Worm (Caenorhabditis elegans) whole organism, young adult: ENCODE results near the gene mppb-1.
A peak's percentile ranks its signal among the peaks of the same experiment; 100 is the strongest.

Experiments
- F33H1.4 ChIP-seq: fragments of 200-800 bp; sonication (Bioruptor generic); IDR thresholded peaks from 2 replicates; pipeline ENCODE4 v1.3.6; 2022; ENCODE audit warnings: missing genetic modification reagents, missing genetic modification characterization, missing compliant biosample characterization
- F49E8.2 ChIP-seq: sonication (generic microtip); optimal IDR thresholded peaks from 3 replicates; lab custom pipeline; 2017; ENCODE audit warnings: missing genetic modification characterization, mild to moderate bottlenecking, missing compliant biosample characterization, antibody characterized with exemption, moderate library complexity; ENCODE audit not compliant: insufficient read depth
- K11D2.4 ChIP-seq: fragments of 200-800 bp; sonication (Bioruptor generic); IDR thresholded peaks from 2 replicates; pipeline ENCODE4 v1.3.6; 2022; ENCODE audit warnings: missing genetic modification reagents, missing genetic modification characterization, missing compliant biosample characterization
- T26A5.8 ChIP-seq: sonication (generic microtip); optimal IDR thresholded peaks from 2 replicates; lab custom pipeline; 2016; ENCODE audit warnings: missing genetic modification characterization, missing compliant biosample characterization
- Y53F4B.3 ChIP-seq: fragments of 200-800 bp; sonication (Bioruptor generic); IDR thresholded peaks from 2 replicates; pipeline ENCODE4 v1.3.6; 2022; ENCODE audit warnings: missing genetic modification reagents, missing genetic modification characterization, missing compliant biosample characterization
- Y79H2A.3 ChIP-seq: fragments of 200-800 bp; sonication (Bioruptor generic); conservative IDR thresholded peaks from 2 replicates; pipeline ENCODE4 v1.3.6; 2022; ENCODE audit warnings: missing genetic modification reagents, missing genetic modification characterization, missing compliant biosample characterization
- ZK185.1 ChIP-seq: sonication (generic microtip); optimal IDR thresholded peaks from 2 replicates; lab custom pipeline; 2016; ENCODE audit warnings: mild to moderate bottlenecking, missing genetic modification characterization, missing compliant biosample characterization; ENCODE audit not compliant: poor library complexity, severe bottlenecking
- aptf-3 ChIP-seq: fragments of 200-800 bp; sonication (Bioruptor generic); IDR thresholded peaks from 2 replicates; pipeline ENCODE4 v1.3.6; 2022; ENCODE audit warnings: missing genetic modification characterization, missing compliant biosample characterization
- attf-5 ChIP-seq: fragments of 200-800 bp; sonication (Bioruptor generic); optimal IDR thresholded peaks from 2 replicates; lab custom pipeline; 2018; ENCODE audit warnings: mild to moderate bottlenecking, missing genetic modification characterization, missing compliant biosample characterization
- attf-6 ChIP-seq: fragments of 200-800 bp; sonication (Bioruptor generic); IDR thresholded peaks from 2 replicates; pipeline ENCODE4 v1.3.6; 2022; ENCODE audit warnings: missing genetic modification reagents, missing genetic modification characterization, missing compliant biosample characterization
- cebp-2 ChIP-seq: fragments of 200-800 bp; sonication (Bioruptor generic); IDR thresholded peaks from 2 replicates; pipeline ENCODE4 v1.3.6; 2022; ENCODE audit warnings: missing genetic modification characterization, missing compliant biosample characterization
- ceh-27 ChIP-seq: fragments of 200-800 bp; sonication (Bioruptor generic); optimal IDR thresholded peaks from 2 replicates; lab custom pipeline; 2018; ENCODE audit warnings: mild to moderate bottlenecking, missing genetic modification characterization, moderate library complexity, missing compliant biosample characterization
- dpl-1 ChIP-seq: fragments of 150-350 bp; optimal IDR thresholded peaks from 2 replicates; lab custom pipeline; 2014; ENCODE audit warnings: missing biosample characterization, missing genetic modification reagents, missing genetic modification characterization
- egrh-3 ChIP-seq: fragments of 200-800 bp; sonication (Bioruptor generic); IDR thresholded peaks from 2 replicates; pipeline ENCODE4 v1.3.6; 2022; ENCODE audit warnings: missing genetic modification reagents, missing genetic modification characterization, missing compliant biosample characterization
- ets-4 ChIP-seq: fragments of 200-800 bp; sonication (Bioruptor generic); optimal IDR thresholded peaks from 2 replicates; lab custom pipeline; 2018; ENCODE audit warnings: mild to moderate bottlenecking, missing genetic modification characterization, missing compliant biosample characterization
- fkh-3 ChIP-seq: sonication (generic microtip); optimal IDR thresholded peaks from 2 replicates; lab custom pipeline; 2016; ENCODE audit warnings: mild to moderate bottlenecking, missing genetic modification characterization, missing compliant biosample characterization
- hlh-12 ChIP-seq: sonication (generic microtip); optimal IDR thresholded peaks from 2 replicates; lab custom pipeline; 2016; ENCODE audit warnings: missing genetic modification characterization, missing compliant biosample characterization
- lag-1 ChIP-seq: fragments of 200-800 bp; sonication (Bioruptor generic); IDR thresholded peaks from 2 replicates; pipeline ENCODE4 v1.3.6; 2022; ENCODE audit warnings: missing genetic modification reagents, missing genetic modification characterization, missing compliant biosample characterization
- let-526 ChIP-seq: fragments of 200-800 bp; sonication (Bioruptor generic); IDR thresholded peaks from 2 replicates; pipeline ENCODE4 v1.3.6; 2022; ENCODE audit warnings: missing genetic modification reagents, missing genetic modification characterization, missing compliant biosample characterization
- let-607 ChIP-seq, 2 experiments: fragments of 200-800 bp in 1 of 2; sonication (Bioruptor generic) in 1 of 2; sonication (generic microtip) in 1 of 2; optimal IDR thresholded peaks; 2 replicates each; lab custom pipeline; 2016 to 2018; ENCODE audit warnings: mild to moderate bottlenecking in 2 of 2, missing compliant biosample characterization in 2 of 2, missing genetic modification characterization in 2 of 2, moderate library complexity in 2 of 2, missing genotype in 1 of 2
- lir-1 ChIP-seq: fragments of 200-800 bp; sonication (Bioruptor generic); conservative IDR thresholded peaks from 2 replicates; pipeline ENCODE4 v1.3.6; 2022; ENCODE audit warnings: missing genetic modification reagents, missing genetic modification characterization, missing compliant biosample characterization
- lsy-27 ChIP-seq: sonication (generic microtip); optimal IDR thresholded peaks from 2 replicates; lab custom pipeline; 2017; ENCODE audit warnings: missing genetic modification characterization, mild to moderate bottlenecking, missing compliant biosample characterization, antibody characterized with exemption, missing genotype, borderline replicate concordance; ENCODE audit not compliant: insufficient read depth
- madf-3 ChIP-seq: fragments of 200-800 bp; sonication (Bioruptor generic); IDR thresholded peaks from 2 replicates; pipeline ENCODE4 v1.3.6; 2022; ENCODE audit warnings: missing genetic modification reagents, missing genetic modification characterization, missing compliant biosample characterization
- madf-8 ChIP-seq: fragments of 200-800 bp; sonication (Bioruptor generic); conservative IDR thresholded peaks from 2 replicates; pipeline ENCODE4 v1.3.6; 2022; ENCODE audit warnings: missing genetic modification reagents, missing genetic modification characterization, missing compliant biosample characterization
- mes-4 ChIP-seq: sonication (generic microtip); optimal IDR thresholded peaks from 2 replicates; lab custom pipeline; 2016; ENCODE audit warnings: missing genotype, missing genetic modification characterization, missing compliant biosample characterization
- nfya-2 ChIP-seq: fragments of 200-800 bp; sonication (Bioruptor generic); IDR thresholded peaks from 2 replicates; pipeline ENCODE4 v1.3.6; 2022; ENCODE audit warnings: missing genetic modification reagents, missing genetic modification characterization, missing compliant biosample characterization
- nhr-120 ChIP-seq: fragments of 200-800 bp; sonication (Bioruptor generic); IDR thresholded peaks from 2 replicates; pipeline ENCODE4 v1.3.6; 2022; ENCODE audit warnings: missing genetic modification characterization, missing compliant biosample characterization
- nhr-27 ChIP-seq: fragments of 200-800 bp; sonication (Bioruptor generic); optimal IDR thresholded peaks from 2 replicates; lab custom pipeline; 2018; ENCODE audit warnings: mild to moderate bottlenecking, missing genetic modification characterization, moderate library complexity, missing compliant biosample characterization
- nhr-80 ChIP-seq: sonication (generic microtip); optimal IDR thresholded peaks from 2 replicates; lab custom pipeline; 2016; ENCODE audit warnings: missing genetic modification characterization, missing compliant biosample characterization
- nhr-90 ChIP-seq: sonication (generic microtip); optimal IDR thresholded peaks from 2 replicates; lab custom pipeline; 2016; ENCODE audit warnings: missing genotype, mild to moderate bottlenecking, missing genetic modification characterization, missing compliant biosample characterization
- pha-4 ChIP-seq: fragments of 150-350 bp; sonication (generic microtip); optimal IDR thresholded peaks from 2 replicates; lab custom pipeline; 2014; ENCODE audit warnings: missing biosample characterization, missing genetic modification reagents, missing genetic modification characterization
- sdz-38 ChIP-seq: sonication (generic microtip); optimal IDR thresholded peaks from 2 replicates; lab custom pipeline; 2016; ENCODE audit warnings: missing genotype, missing genetic modification characterization, missing compliant biosample characterization
- sptf-2 ChIP-seq: fragments of 200-800 bp; sonication (Bioruptor generic); optimal IDR thresholded peaks from 2 replicates; lab custom pipeline; 2018; ENCODE audit warnings: mild to moderate bottlenecking, missing genetic modification characterization, missing compliant biosample characterization
- xnd-1 ChIP-seq: sonication (generic microtip); optimal IDR thresholded peaks from 2 replicates; lab custom pipeline; 2016; ENCODE audit warnings: missing genotype, missing genetic modification reagents, missing genetic modification characterization, missing compliant biosample characterization
- ztf-22 ChIP-seq: fragments of 200-800 bp; sonication (Bioruptor generic); optimal IDR thresholded peaks from 2 replicates; lab custom pipeline; 2018; ENCODE audit warnings: mild to moderate bottlenecking, missing genetic modification characterization, moderate library complexity, missing compliant biosample characterization
- ztf-26 ChIP-seq: sonication (generic microtip); optimal IDR thresholded peaks from 2 replicates; lab custom pipeline; 2017; ENCODE audit warnings: missing genetic modification characterization, missing compliant biosample characterization

mppb-1 gene

ce11 chrIV:9112019-9112418 lies 37.5 kb downstream of the mppb-1 start:
- peak; percentile 85 for TF ChIP-seq nhr-80 (tag; lab: Kevin White, UChicago)
- no peak for TF ChIP-seq aptf-3 (GFP tag; lab: Robert Waterston, UW)
- TF ChIP-seq ets-4 = peak; percentile 46

- no peak for TF ChIP-seq nhr-120 (GFP tag; lab: Robert Waterston, UW)
Observed at ce11 chrIV:9114078-9114477, 39.6 kb downstream of the mppb-1 start.

ce11 chrIV:9116452-9116851 lies 42.0 kb downstream of the mppb-1 start:
- TF ChIP-seq ceh-27 (GFP tag; lab: Kevin White, UChicago) (no peak), nhr-80 (tag; lab: Kevin White, UChicago) (peak; percentile 71)
- TF ChIP-seq, all 124 proteins: peak for 1

- TF ChIP-seq sdz-38 = no peak
- TF ChIP-seq madf-8 = no peak
- TF ChIP-seq nfya-2 (GFP tag; lab: Robert Waterston, UW) = no peak
- TF ChIP-seq ztf-26 (tag; lab: Kevin White, UChicago) = no peak
- TF ChIP-seq F49E8.2 = no peak
- TF ChIP-seq cebp-2 (GFP tag; lab: Robert Waterston, UW) = no peak
- TF ChIP-seq lsy-27 = no peak
- no peak for TF ChIP-seq lag-1 (GFP tag; lab: Robert Waterston, UW)
- TF ChIP-seq F33H1.4 (GFP tag; lab: Robert Waterston, UW) = no peak
- no peak for TF ChIP-seq ztf-22 (GFP tag; lab: Kevin White, UChicago)
- TF ChIP-seq nhr-27 (tag; lab: Kevin White, UChicago) = no peak
- no peak for TF ChIP-seq attf-6 (GFP tag; lab: Robert Waterston, UW)
- TF ChIP-seq nhr-90 (tag; lab: Kevin White, UChicago) = no peak
- TF ChIP-seq lir-1 (GFP tag; lab: Robert Waterston, UW) = no peak
- no peak for TF ChIP-seq T26A5.8 (tag; lab: Kevin White, UChicago)
- TF ChIP-seq Y79H2A.3 (GFP tag; lab: Robert Waterston, UW) = no peak
- no peak for TF ChIP-seq ZK185.1 (tag; lab: Kevin White, UChicago)
- no peak for TF ChIP-seq sptf-2
Observed at ce11 chrIV:9117700-9118099, 43.2 kb downstream of the mppb-1 start.

ce11 chrIV:9118348-9118747 lies 43.9 kb downstream of the mppb-1 start:
- TF ChIP-seq cebp-2 (GFP tag; lab: Robert Waterston, UW) = 0 out of 2 replicates have a peak, but pooled peaks have one; percentile 69
- peak; percentile 12; the same call in 1 of the 2 replicates for TF ChIP-seq let-526 (GFP tag; lab: Robert Waterston, UW)
- TF ChIP-seq nhr-80 (tag; lab: Kevin White, UChicago) = peak; percentile 85
- TF ChIP-seq let-607 (tag; optimal IDR thresholded peaks at IDR 0.05; lab: Kevin White, UChicago) = peak; percentile 41 to 86
- TF ChIP-seq egrh-3 (GFP tag; lab: Robert Waterston, UW) = no peak
- no peak for TF ChIP-seq madf-3 (GFP tag; lab: Robert Waterston, UW)
- TF ChIP-seq attf-5 (GFP tag; lab: Kevin White, UChicago) = peak; percentile 25

ce11 chrIV:9118792-9119191 lies 44.3 kb downstream of the mppb-1 start, which contains the start of gene nrfl-1:
TSS of gene nrfl-1 (plus strand) at chrIV:9119092.
- no peak for TF ChIP-seq hlh-12 (tag; lab: Kevin White, UChicago)
- no peak for TF ChIP-seq mes-4 (tag; lab: Kevin White, UChicago)
- TF ChIP-seq fkh-3 (tag; lab: Kevin White, UChicago) = no peak
- TF ChIP-seq egrh-3 (GFP tag; lab: Robert Waterston, UW) = no peak
- TF ChIP-seq F33H1.4 (GFP tag; lab: Robert Waterston, UW) = no peak
- TF ChIP-seq K11D2.4 (GFP tag; lab: Robert Waterston, UW) = no peak
- TF ChIP-seq dpl-1 (GFP tag; lab: Kevin White, UChicago) = no peak
- no peak for TF ChIP-seq xnd-1 (tag; lab: Kevin White, UChicago)
- no peak for TF ChIP-seq pha-4 (tag; lab: Kevin White, UChicago)
- TF ChIP-seq Y53F4B.3 = no peak
